Fruit fly (Drosophila melanogaster) whole organism, embryonic: ENCODE data around the gene PIG-L.
A peak's percentile ranks its signal among the peaks of the same experiment; 100 is the strongest.

Experiments used
- Adf1 ChIP-seq: fragments of 200-800 bp; sonication (Bioruptor generic); IDR thresholded peaks from 2 replicates; pipeline ENCODE4 v1.3.6; 2022; ENCODE audit warnings: missing biosample characterization, missing genetic modification characterization
- BEAF-32 ChIP-seq: fragments of 200-800 bp; sonication (Bioruptor generic); optimal IDR thresholded peaks from 3 replicates; lab custom pipeline; 2017; ENCODE audit warnings: missing biosample characterization, missing genetic modification characterization, mild to moderate bottlenecking, moderate library complexity, missing genetic modification reagents
- Bdp1 ChIP-seq: fragments of 200-800 bp; sonication (Bioruptor generic); optimal IDR thresholded peaks from 3 replicates; lab custom pipeline; 2016; ENCODE audit warnings: missing biosample characterization, missing genetic modification characterization
- CG10267 ChIP-seq: fragments of 200-800 bp; sonication (Bioruptor generic); optimal IDR thresholded peaks from 2 replicates; lab custom pipeline; 2018; ENCODE audit warnings: missing biosample characterization, mild to moderate bottlenecking, missing genetic modification characterization, moderate library complexity
- CG11398 ChIP-seq: fragments of 200-800 bp; sonication (Bioruptor generic); optimal IDR thresholded peaks from 2 replicates; lab custom pipeline; 2016; ENCODE audit warnings: missing biosample characterization, missing genetic modification characterization
- CG11504 ChIP-seq: fragments of 200-800 bp; sonication (Bioruptor generic); optimal IDR thresholded peaks from 3 replicates; lab custom pipeline; 2019; ENCODE audit warnings: missing biosample characterization, mild to moderate bottlenecking, missing genetic modification characterization, moderate library complexity
- CG12391 ChIP-seq: fragments of 200-800 bp; sonication (Bioruptor generic); optimal IDR thresholded peaks from 3 replicates; lab custom pipeline; 2018; ENCODE audit warnings: missing biosample characterization, mild to moderate bottlenecking, missing genetic modification characterization, moderate library complexity
- CG12942 ChIP-seq: fragments of 200-800 bp; sonication (Bioruptor generic); optimal IDR thresholded peaks from 3 replicates; lab custom pipeline; 2016; ENCODE audit warnings: missing biosample characterization, missing genetic modification characterization
- CG13287 ChIP-seq: fragments of 200-800 bp; sonication (Bioruptor generic); IDR thresholded peaks from 2 replicates; pipeline ENCODE4 v1.3.6; 2022; ENCODE audit warnings: missing biosample characterization, missing genetic modification characterization; ENCODE audit not compliant: partially characterized antibody
- CG14441 ChIP-seq: fragments of 200-800 bp; sonication (Bioruptor generic); IDR thresholded peaks from 2 replicates; pipeline ENCODE4 v1.3.6; 2022; ENCODE audit warnings: missing biosample characterization, missing genetic modification characterization
- CG1529 ChIP-seq: fragments of 200-800 bp; sonication (Bioruptor generic); optimal IDR thresholded peaks from 3 replicates; lab custom pipeline; 2018; ENCODE audit warnings: missing biosample characterization, missing genetic modification characterization
- CG15479 ChIP-seq: fragments of 200-800 bp; sonication (Bioruptor generic); optimal IDR thresholded peaks from 3 replicates; lab custom pipeline; 2019; ENCODE audit warnings: missing biosample characterization, mild to moderate bottlenecking, missing genetic modification characterization, moderate library complexity
- CG16779 ChIP-seq: fragments of 200-800 bp; sonication (Bioruptor generic); IDR thresholded peaks from 2 replicates; pipeline ENCODE4 v1.3.6; 2022; ENCODE audit warnings: missing biosample characterization, missing genetic modification characterization
- CG18011 ChIP-seq: fragments of 200-800 bp; sonication (Bioruptor generic); optimal IDR thresholded peaks from 2 replicates; lab custom pipeline; 2017; ENCODE audit warnings: missing biosample characterization, missing genetic modification characterization, mild to moderate bottlenecking, moderate library complexity, missing genotype
- CG18262 ChIP-seq: fragments of 200-800 bp; optimal IDR thresholded peaks from 3 replicates; lab custom pipeline; 2019; ENCODE audit warnings: missing biosample characterization, mild to moderate bottlenecking, missing genetic modification characterization, moderate library complexity
- CG1832 ChIP-seq: fragments of 200-800 bp; sonication (Bioruptor generic); optimal IDR thresholded peaks from 2 replicates; lab custom pipeline; 2017; ENCODE audit warnings: missing biosample characterization, mild to moderate bottlenecking, missing genetic modification characterization, inconsistent platforms
- CG18599 ChIP-seq: fragments of 200-800 bp; sonication (Bioruptor generic); optimal IDR thresholded peaks from 3 replicates; lab custom pipeline; 2017; ENCODE audit warnings: missing biosample characterization, missing genetic modification characterization, mild to moderate bottlenecking, moderate library complexity, missing genetic modification reagents
- CG34376 ChIP-seq: fragments of 200-800 bp; sonication (Bioruptor generic); optimal IDR thresholded peaks from 2 replicates; lab custom pipeline; 2018; ENCODE audit warnings: missing biosample characterization, mild to moderate bottlenecking, missing genetic modification characterization
- CG4360 ChIP-seq: fragments of 200-800 bp; sonication (Bioruptor generic); IDR thresholded peaks from 2 replicates; pipeline ENCODE4 v1.3.6; 2022; ENCODE audit warnings: missing biosample characterization, missing genetic modification characterization
- CG4707 ChIP-seq: fragments of 200-800 bp; sonication (Bioruptor generic); optimal IDR thresholded peaks from 2 replicates; lab custom pipeline; 2018; ENCODE audit warnings: missing biosample characterization, mild to moderate bottlenecking, missing genetic modification characterization, moderate library complexity
- CG4820 ChIP-seq: fragments of 200-800 bp; sonication (Bioruptor generic); optimal IDR thresholded peaks from 3 replicates; lab custom pipeline; 2016; ENCODE audit warnings: missing biosample characterization, missing genetic modification characterization
- CG6689 ChIP-seq: fragments of 200-800 bp; sonication (Bioruptor generic); IDR thresholded peaks from 2 replicates; pipeline ENCODE4 v1.3.6; 2022; ENCODE audit warnings: missing biosample characterization, missing genetic modification characterization
- CG7357 ChIP-seq: fragments of 200-800 bp; sonication (Bioruptor generic); IDR thresholded peaks from 3 replicates; pipeline ENCODE4 v1.3.6; 2022; ENCODE audit warnings: missing biosample characterization, missing genetic modification characterization
- CG7745 ChIP-seq: fragments of 200-800 bp; sonication (Bioruptor generic); optimal IDR thresholded peaks from 2 replicates; lab custom pipeline; 2018; ENCODE audit warnings: missing biosample characterization, mild to moderate bottlenecking, missing genetic modification characterization, moderate library complexity
- CG7839 ChIP-seq: fragments of 200-800 bp; sonication (Bioruptor generic); optimal IDR thresholded peaks from 3 replicates; lab custom pipeline; 2018; ENCODE audit warnings: missing biosample characterization, mild to moderate bottlenecking, missing genetic modification characterization, moderate library complexity
- CG8089 ChIP-seq: fragments of 200-800 bp; sonication (Bioruptor generic); optimal IDR thresholded peaks from 3 replicates; lab custom pipeline; 2016; ENCODE audit warnings: missing biosample characterization, missing genetic modification characterization
- Dad ChIP-seq: fragments of 200-800 bp; sonication (Bioruptor generic); optimal IDR thresholded peaks from 3 replicates; lab custom pipeline; 2016; ENCODE audit warnings: missing biosample characterization, missing genetic modification characterization
- Deaf1 ChIP-seq: fragments of 200-800 bp; optimal IDR thresholded peaks from 3 replicates; lab custom pipeline; 2019; ENCODE audit warnings: missing biosample characterization, mild to moderate bottlenecking, missing genetic modification characterization, moderate library complexity
- Hsf ChIP-seq: fragments of 200-800 bp; sonication (Bioruptor generic); optimal IDR thresholded peaks from 3 replicates; lab custom pipeline; 2016; ENCODE audit warnings: missing biosample characterization, missing genetic modification characterization
- MTF-1 ChIP-seq: fragments of 200-800 bp; sonication (Bioruptor generic); optimal IDR thresholded peaks from 2 replicates; lab custom pipeline; 2018; ENCODE audit warnings: missing biosample characterization, mild to moderate bottlenecking, missing genetic modification characterization, borderline replicate concordance
- Mes4 ChIP-seq: fragments of 200-800 bp; sonication (Bioruptor generic); optimal IDR thresholded peaks from 2 replicates; lab custom pipeline; 2016; ENCODE audit warnings: missing biosample characterization, missing genetic modification characterization
- Myb ChIP-seq: fragments of 200-800 bp; sonication (Bioruptor generic); optimal IDR thresholded peaks from 2 replicates; lab custom pipeline; 2016; ENCODE audit warnings: missing biosample characterization, missing genetic modification characterization
- Neu2 ChIP-seq: fragments of 200-800 bp; sonication (Bioruptor generic); optimal IDR thresholded peaks from 3 replicates; lab custom pipeline; 2016; ENCODE audit warnings: missing biosample characterization, missing genetic modification characterization, borderline replicate concordance
- Sry-β ChIP-seq: fragments of 200-800 bp; sonication (Bioruptor generic); optimal IDR thresholded peaks from 2 replicates; lab custom pipeline; 2018; ENCODE audit warnings: missing biosample characterization, mild to moderate bottlenecking, missing genetic modification characterization, moderate library complexity
- Sry-δ ChIP-seq: fragments of 200-800 bp; sonication (Bioruptor generic); optimal IDR thresholded peaks from 2 replicates; lab custom pipeline; 2016; ENCODE audit warnings: missing biosample characterization, missing genetic modification characterization
- Taf1 ChIP-seq: fragments of 200-800 bp; sonication (Bioruptor generic); IDR thresholded peaks from 2 replicates; pipeline ENCODE4 v1.3.6; 2022; ENCODE audit warnings: missing biosample characterization, missing genetic modification characterization
- bigmax ChIP-seq: fragments of 200-800 bp; sonication (Bioruptor generic); optimal IDR thresholded peaks from 2 replicates; lab custom pipeline; 2018; ENCODE audit warnings: missing biosample characterization, mild to moderate bottlenecking, missing genetic modification characterization
- cad ChIP-seq: fragments of >200 bp; optimal IDR thresholded peaks from 2 replicates; lab custom pipeline; 2017; ENCODE audit warnings: missing biosample characterization, missing genetic modification characterization
- chif ChIP-seq, 2 experiments: fragments of 200-800 bp; sonication (Bioruptor generic); optimal IDR thresholded peaks; 3 replicates each; lab custom pipeline; 2016; ENCODE audit warnings: missing biosample characterization in 2 of 2, missing genetic modification characterization in 2 of 2
- dmrt11E ChIP-seq: fragments of 200-800 bp; sonication (Bioruptor generic); optimal IDR thresholded peaks from 3 replicates; lab custom pipeline; 2018; ENCODE audit warnings: missing biosample characterization, mild to moderate bottlenecking, missing genetic modification characterization, moderate library complexity
- gsb-n ChIP-seq: fragments of 200-800 bp; sonication (Bioruptor generic); optimal IDR thresholded peaks from 3 replicates; lab custom pipeline; 2018; ENCODE audit warnings: missing biosample characterization, mild to moderate bottlenecking, missing genetic modification characterization
- jing ChIP-seq: fragments of 200-800 bp; sonication (Bioruptor generic); optimal IDR thresholded peaks from 2 replicates; lab custom pipeline; 2018; ENCODE audit warnings: missing biosample characterization, mild to moderate bottlenecking, missing genetic modification characterization
- pb ChIP-seq: fragments of 200-800 bp; sonication (Bioruptor generic); optimal IDR thresholded peaks from 3 replicates; lab custom pipeline; 2016; ENCODE audit warnings: missing biosample characterization, missing genetic modification characterization
- pfk ChIP-seq: fragments of 200-800 bp; sonication (Bioruptor generic); optimal IDR thresholded peaks from 2 replicates; lab custom pipeline; 2018; ENCODE audit warnings: missing biosample characterization, mild to moderate bottlenecking, missing genetic modification characterization, moderate library complexity
- sens-2 ChIP-seq: fragments of 200-800 bp; sonication (Bioruptor generic); IDR thresholded peaks from 2 replicates; pipeline ENCODE4 v1.3.6; 2022; ENCODE audit warnings: missing biosample characterization, missing genetic modification characterization
- sim ChIP-seq: fragments of 200-800 bp; sonication (Bioruptor generic); IDR thresholded peaks from 2 replicates; pipeline ENCODE4 v1.3.6; 2022; ENCODE audit warnings: missing biosample characterization, missing genetic modification characterization
- toy ChIP-seq: fragments of 200-800 bp; sonication (Bioruptor generic); IDR thresholded peaks from 2 replicates; pipeline ENCODE4 v1.3.6; 2022; ENCODE audit warnings: missing biosample characterization, missing genetic modification characterization
- trem ChIP-seq: fragments of 200-800 bp; optimal IDR thresholded peaks from 3 replicates; lab custom pipeline; 2019; ENCODE audit warnings: missing biosample characterization, mild to moderate bottlenecking, missing genetic modification characterization, moderate library complexity
- ttk ChIP-seq: fragments of 200-800 bp; sonication (Bioruptor generic); IDR thresholded peaks from 2 replicates; pipeline ENCODE4 v2.1.2; 2022; ENCODE audit warnings: missing biosample characterization, missing genetic modification characterization
- yki ChIP-seq: fragments of >200 bp; optimal IDR thresholded peaks from 3 replicates; lab custom pipeline; 2018

Gene PIG-L

DNA sequence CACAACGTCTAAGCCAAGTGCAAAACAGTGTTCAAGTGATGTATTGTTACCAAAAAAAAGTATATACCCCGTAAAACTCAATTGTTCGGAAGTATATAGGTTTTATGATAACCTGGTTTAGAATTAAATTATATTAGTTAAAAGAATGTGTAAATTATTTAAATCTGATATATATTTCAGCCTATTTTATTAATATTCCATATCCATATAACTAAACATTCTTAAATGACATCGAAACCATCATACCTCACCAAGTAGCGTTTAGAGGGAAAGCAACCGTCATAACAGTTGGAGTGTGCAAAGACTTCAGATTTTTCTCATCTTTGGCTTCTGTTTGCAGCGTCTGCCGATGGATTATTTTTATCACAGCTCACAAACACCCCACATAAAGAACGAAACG lies 21.7 kb downstream of the PIG-L start (continued):
- TF ChIP-seq CG14441 (GFP tag; lab: Robert Waterston, UW) (peak; percentile 66; the same call in 1 of the 2 replicates), CG15479 (GFP tag; lab: Kevin White, UChicago) (peak; percentile 38), CG6689 (GFP tag; lab: Robert Waterston, UW) (peak; percentile 84), sens-2 (0 out of 2 replicates have a peak, but pooled peaks have one; percentile 24), Sry-δ (GFP tag; lab: Kevin White, UChicago) (no peak), CG4820 (GFP tag; lab: Kevin White, UChicago) (peak; percentile 40), CG7357 (GFP tag; lab: Robert Waterston, UW) (peak; percentile 50; the same call in 2 of the 3 replicates), CG4360 (GFP tag; lab: Robert Waterston, UW) (peak; percentile 14; the same call in 1 of the 2 replicates), Taf1 (GFP tag; lab: Robert Waterston, UW) (0 out of 2 replicates have a peak, but pooled peaks have one; percentile 36), yki (lab: Kevin White, UChicago) (no peak), Sry-β (GFP tag; lab: Kevin White, UChicago) (no peak), Dad (GFP tag; lab: Kevin White, UChicago) (no peak), Bdp1 (no peak), CG12391 (tag; lab: Kevin White, UChicago) (peak; percentile 89), CG1529 (GFP tag; lab: Kevin White, UChicago) (peak; percentile 67), CG13287 (GFP tag; lab: Robert Waterston, UW) (no peak), CG18262 (peak; percentile 89), CG16779 (GFP tag; lab: Robert Waterston, UW) (no peak), ttk (GFP tag; lab: Robert Waterston, UW) (peak; percentile 83), trem (tag; lab: Kevin White, UChicago) (peak; percentile 71), sim (GFP tag; lab: Robert Waterston, UW) (peak; percentile 71), CG34376 (no peak), CG12942 (GFP tag; lab: Kevin White, UChicago) (peak; percentile 61), gsb-n (peak; percentile 90), pb (GFP tag; lab: Kevin White, UChicago) (no peak), CG8089 (GFP tag; lab: Kevin White, UChicago) (no peak), CG11398 (GFP tag; lab: Kevin White, UChicago) (no peak), CG7839 (tag; lab: Kevin White, UChicago) (peak; percentile 89), CG7745 (tag; lab: Kevin White, UChicago) (peak; percentile 62), cad (no peak), jing (GFP tag; lab: Kevin White, UChicago) (peak; percentile 29), CG18599 (peak; percentile 88), pfk (no peak), CG11504 (tag; lab: Kevin White, UChicago) (peak; percentile 90), Hsf (GFP tag; lab: Kevin White, UChicago) (peak; percentile 49), bigmax (GFP tag; lab: Kevin White, UChicago) (no peak), CG1832 (GFP tag; lab: Kevin White, UChicago) (no peak), CG10267 (peak; percentile 83), MTF-1 (GFP tag; lab: Kevin White, UChicago) (peak; percentile 63), dmrt11E (tag; lab: Kevin White, UChicago) (peak; percentile 88), CG18011 (peak; percentile 12), Deaf1 (tag; lab: Kevin White, UChicago) (peak; percentile 55), CG4707 (GFP tag; lab: Kevin White, UChicago) (peak; percentile 53), Mes4 (GFP tag; lab: Kevin White, UChicago) (no peak), toy (peak; percentile 69), Neu2 (GFP tag; lab: Kevin White, UChicago) (no peak), BEAF-32 (GFP tag; lab: Kevin White, UChicago) (no peak), Adf1 (GFP tag; lab: Robert Waterston, UW) (peak; percentile 11; the same call in 1 of the 2 replicates), Myb (GFP tag; lab: Kevin White, UChicago) (no peak), chif (GFP tag; optimal IDR thresholded peaks at IDR 0.05; lab: Kevin White, UChicago) (peak; percentile 13 to 23)
